Fruit fly (Drosophila melanogaster) whole organism, embryonic: Measurements from ENCODE around the gene sun.

Experiments used
- Bgb ChIP-seq: fragments of 200-800 bp; sonication (Bioruptor generic); IDR thresholded peaks from 2 replicates; pipeline ENCODE4 v1.3.6; 2022; ENCODE audit warnings: missing biosample characterization, missing genetic modification characterization; ENCODE audit not compliant: partially characterized antibody
- Blimp-1 ChIP-seq: fragments of 200-800 bp; sonication (Bioruptor generic); optimal IDR thresholded peaks from 3 replicates; lab custom pipeline; 2018; ENCODE audit warnings: missing biosample characterization, missing genetic modification characterization, mild to moderate bottlenecking, moderate library complexity, missing genetic modification reagents
- CG10147 ChIP-seq: fragments of 200-800 bp; sonication (Bioruptor generic); optimal IDR thresholded peaks from 2 replicates; lab custom pipeline; 2019; ENCODE audit warnings: missing biosample characterization, mild to moderate bottlenecking, missing genetic modification characterization, moderate library complexity
- CG10979 ChIP-seq: fragments of 200-800 bp; sonication (Bioruptor generic); optimal IDR thresholded peaks from 2 replicates; lab custom pipeline; 2018; ENCODE audit warnings: missing biosample characterization, mild to moderate bottlenecking, missing genetic modification characterization, moderate library complexity
- CG11085 ChIP-seq: fragments of 200-800 bp; sonication (Bioruptor generic); IDR thresholded peaks from 2 replicates; pipeline ENCODE4 v1.3.6; 2022; ENCODE audit warnings: missing biosample characterization, missing genetic modification characterization
- CG12659 ChIP-seq: fragments of 200-800 bp; sonication (Bioruptor generic); optimal IDR thresholded peaks from 3 replicates; lab custom pipeline; 2017; ENCODE audit warnings: mild to moderate bottlenecking, missing biosample characterization, missing genetic modification reagents, missing genetic modification characterization
- CG12744 ChIP-seq: fragments of 200-800 bp; sonication (Bioruptor generic); optimal IDR thresholded peaks from 2 replicates; lab custom pipeline; 2016; ENCODE audit warnings: missing biosample characterization, missing genetic modification characterization
- CG17328 ChIP-seq: fragments of 200-800 bp; sonication (Bioruptor generic); IDR thresholded peaks from 2 replicates; pipeline ENCODE4 v1.3.6; 2022; ENCODE audit warnings: missing biosample characterization, missing genetic modification characterization
- CG17612 ChIP-seq: fragments of 200-800 bp; sonication (Bioruptor generic); IDR thresholded peaks from 2 replicates; pipeline ENCODE4 v1.3.6; 2022; ENCODE audit warnings: missing biosample characterization, missing genetic modification characterization
- CG18262 ChIP-seq: fragments of 200-800 bp; optimal IDR thresholded peaks from 3 replicates; lab custom pipeline; 2019; ENCODE audit warnings: missing biosample characterization, mild to moderate bottlenecking, missing genetic modification characterization, moderate library complexity
- CG2875 ChIP-seq: fragments of 200-800 bp; sonication (Bioruptor generic); optimal IDR thresholded peaks from 2 replicates; lab custom pipeline; 2017; ENCODE audit warnings: missing biosample characterization, mild to moderate bottlenecking, missing genetic modification characterization, missing genetic modification reagents
- CG30020 ChIP-seq: fragments of 200-800 bp; optimal IDR thresholded peaks from 2 replicates; lab custom pipeline; 2019; ENCODE audit warnings: missing biosample characterization, mild to moderate bottlenecking, missing genetic modification characterization, moderate library complexity
- CG31388 ChIP-seq: fragments of 200-800 bp; sonication (Bioruptor generic); optimal IDR thresholded peaks from 2 replicates; lab custom pipeline; 2016; ENCODE audit warnings: missing biosample characterization, missing genetic modification characterization
- CG32767 ChIP-seq: fragments of 200-800 bp; sonication (Bioruptor generic); IDR thresholded peaks from 2 replicates; pipeline ENCODE4 v1.3.6; 2022; ENCODE audit warnings: missing biosample characterization, missing genetic modification characterization
- CG4730 ChIP-seq: fragments of 200-800 bp; sonication (Bioruptor generic); IDR thresholded peaks from 2 replicates; pipeline ENCODE4 v1.3.6; 2022; ENCODE audit warnings: missing biosample characterization, missing genetic modification characterization
- CHES-1-like ChIP-seq: fragments of 200-800 bp; sonication (Bioruptor generic); optimal IDR thresholded peaks from 2 replicates; lab custom pipeline; 2016; ENCODE audit warnings: missing biosample characterization, missing genetic modification characterization
- D19A ChIP-seq: fragments of 200-800 bp; optimal IDR thresholded peaks from 3 replicates; lab custom pipeline; 2019; ENCODE audit warnings: missing biosample characterization, mild to moderate bottlenecking, missing genetic modification characterization, moderate library complexity
- Deaf1 ChIP-seq: fragments of 200-800 bp; optimal IDR thresholded peaks from 3 replicates; lab custom pipeline; 2019; ENCODE audit warnings: missing biosample characterization, mild to moderate bottlenecking, missing genetic modification characterization, moderate library complexity
- Dfd ChIP-seq, 2 experiments: fragments of >200 bp; optimal IDR thresholded peaks; 2 replicates each; lab custom pipeline; 2017; ENCODE audit warnings: missing biosample characterization in 2 of 2, missing genetic modification characterization in 2 of 2
- Jarid2 ChIP-seq: fragments of 200-800 bp; sonication (Bioruptor generic); optimal IDR thresholded peaks from 3 replicates; lab custom pipeline; 2017; ENCODE audit warnings: mild to moderate bottlenecking, missing biosample characterization, missing genetic modification reagents, missing genetic modification characterization
- Med ChIP-seq: fragments of 200-800 bp; sonication (Bioruptor generic); peaks from one replicate; lab custom pipeline; 2016; ENCODE audit warnings: missing biosample characterization, missing genetic modification characterization, mild to moderate bottlenecking, inconsistent platforms, moderate library complexity
- Sox102F ChIP-seq: fragments of 200-800 bp; sonication (Bioruptor generic); optimal IDR thresholded peaks from 2 replicates; lab custom pipeline; 2018; ENCODE audit warnings: missing biosample characterization, mild to moderate bottlenecking, missing genetic modification characterization, moderate library complexity
- Stat92E ChIP-seq, 3 experiments: fragments of >200 bp in 2 of 3; fragments of 200-800 bp in 1 of 3; sonication (Bioruptor generic) in 1 of 3; optimal IDR thresholded peaks; 2 replicates each; lab custom pipeline; 2017 to 2019; ENCODE audit warnings: missing biosample characterization in 3 of 3, missing genetic modification characterization in 3 of 3, mild to moderate bottlenecking in 1 of 3, moderate library complexity in 1 of 3
- abd-A ChIP-seq: fragments of 200-800 bp; sonication (Bioruptor generic); optimal IDR thresholded peaks from 3 replicates; lab custom pipeline; 2019; ENCODE audit warnings: missing biosample characterization, mild to moderate bottlenecking, missing genetic modification characterization, moderate library complexity
- bab2 ChIP-seq: fragments of 200-800 bp; sonication (Bioruptor generic); optimal IDR thresholded peaks from 2 replicates; lab custom pipeline; 2016; ENCODE audit warnings: missing biosample characterization, missing genetic modification characterization
- cg ChIP-seq: fragments of 200-800 bp; sonication (Bioruptor generic); optimal IDR thresholded peaks from 3 replicates; lab custom pipeline; 2019; ENCODE audit warnings: missing biosample characterization, mild to moderate bottlenecking, missing genetic modification characterization, moderate library complexity
- crol ChIP-seq: fragments of 200-800 bp; sonication (Bioruptor generic); IDR thresholded peaks from 2 replicates; pipeline ENCODE4 v1.3.6; 2022; ENCODE audit warnings: missing biosample characterization, missing genetic modification characterization
- dati ChIP-seq: fragments of 200-800 bp; sonication (Bioruptor generic); IDR thresholded peaks from 2 replicates; pipeline ENCODE4 v1.3.6; 2022; ENCODE audit warnings: missing biosample characterization, missing genetic modification characterization
- dmrt11E ChIP-seq: fragments of 200-800 bp; sonication (Bioruptor generic); optimal IDR thresholded peaks from 3 replicates; lab custom pipeline; 2018; ENCODE audit warnings: missing biosample characterization, mild to moderate bottlenecking, missing genetic modification characterization, moderate library complexity
- fru ChIP-seq: fragments of >200 bp; optimal IDR thresholded peaks from 2 replicates; lab custom pipeline; 2017
- hkb ChIP-seq, 2 experiments: fragments of 200-800 bp in 1 of 2; fragments of >200 bp in 1 of 2; sonication (Bioruptor generic) in 1 of 2; IDR thresholded peaks in 1 of 2; optimal IDR thresholded peaks in 1 of 2; 2 replicates each; pipeline versions ENCODE4 v1.3.6 to Lab custom; 2017 to 2022; ENCODE audit warnings: missing biosample characterization in 1 of 2, missing genetic modification characterization in 1 of 2
- insv ChIP-seq, 2 experiments: fragments of 200-800 bp; sonication (Bioruptor generic); optimal IDR thresholded peaks; 3 replicates each; lab custom pipeline; 2016 to 2018; ENCODE audit warnings: missing biosample characterization in 2 of 2, missing genetic modification characterization in 2 of 2
- kay ChIP-seq: fragments of 200-800 bp; sonication (Bioruptor generic); optimal IDR thresholded peaks from 2 replicates; lab custom pipeline; 2016; ENCODE audit warnings: missing biosample characterization, missing genetic modification characterization
- lab ChIP-seq: fragments of 200-800 bp; sonication (Bioruptor generic); optimal IDR thresholded peaks from 3 replicates; lab custom pipeline; 2017; ENCODE audit warnings: missing biosample characterization, missing genetic modification characterization, mild to moderate bottlenecking, moderate library complexity, missing genetic modification reagents
- mam ChIP-seq: fragments of 200-800 bp; sonication (Bioruptor generic); optimal IDR thresholded peaks from 3 replicates; lab custom pipeline; 2016; ENCODE audit warnings: missing biosample characterization, missing genetic modification characterization
- pho ChIP-seq: fragments of 200-800 bp; sonication (Bioruptor generic); optimal IDR thresholded peaks from 2 replicates; lab custom pipeline; 2016; ENCODE audit warnings: missing biosample characterization, missing genetic modification characterization
- phol ChIP-seq: fragments of 200-800 bp; sonication (Bioruptor generic); optimal IDR thresholded peaks from 3 replicates; lab custom pipeline; 2018; ENCODE audit warnings: missing biosample characterization, mild to moderate bottlenecking, missing genetic modification characterization, moderate library complexity
- row ChIP-seq: fragments of 200-800 bp; sonication (Bioruptor generic); IDR thresholded peaks from 3 replicates; pipeline ENCODE4 v1.3.6; 2022; ENCODE audit warnings: missing biosample characterization, missing genetic modification characterization
- salm ChIP-seq: fragments of 200-800 bp; sonication (Bioruptor generic); optimal IDR thresholded peaks from 2 replicates; lab custom pipeline; 2018; ENCODE audit warnings: missing biosample characterization, mild to moderate bottlenecking, missing genetic modification characterization
- sd ChIP-seq: fragments of 200-800 bp; sonication (Bioruptor generic); optimal IDR thresholded peaks from 3 replicates; lab custom pipeline; 2018; ENCODE audit warnings: missing biosample characterization, mild to moderate bottlenecking, missing genetic modification characterization, moderate library complexity
- sens ChIP-seq: fragments of 200-800 bp; sonication (Bioruptor generic); peaks from one replicate; lab custom pipeline; 2016; ENCODE audit warnings: missing biosample characterization, missing genetic modification characterization
- sr ChIP-seq: fragments of 200-800 bp; sonication (Bioruptor generic); IDR thresholded peaks from 3 replicates; pipeline ENCODE4 v1.3.6; 2022; ENCODE audit warnings: missing biosample characterization, missing genetic modification characterization
- stwl ChIP-seq: fragments of 200-800 bp; sonication (Bioruptor generic); optimal IDR thresholded peaks from 3 replicates; lab custom pipeline; 2018; ENCODE audit warnings: missing biosample characterization, mild to moderate bottlenecking, missing genetic modification characterization, moderate library complexity
- sug ChIP-seq: fragments of 200-800 bp; optimal IDR thresholded peaks from 2 replicates; lab custom pipeline; 2019; ENCODE audit warnings: missing biosample characterization, mild to moderate bottlenecking, missing genetic modification characterization, moderate library complexity
- toy ChIP-seq: fragments of 200-800 bp; sonication (Bioruptor generic); IDR thresholded peaks from 2 replicates; pipeline ENCODE4 v1.3.6; 2022; ENCODE audit warnings: missing biosample characterization, missing genetic modification characterization
- trh ChIP-seq: fragments of 200-800 bp; sonication (Bioruptor generic); optimal IDR thresholded peaks from 2 replicates; lab custom pipeline; 2016; ENCODE audit warnings: missing biosample characterization, missing genetic modification characterization
- z ChIP-seq: fragments of 200-800 bp; sonication (Bioruptor generic); IDR thresholded peaks from 3 replicates; pipeline ENCODE4 v1.3.6; 2022; ENCODE audit warnings: missing biosample characterization, missing genetic modification characterization

The sun gene

DNA sequence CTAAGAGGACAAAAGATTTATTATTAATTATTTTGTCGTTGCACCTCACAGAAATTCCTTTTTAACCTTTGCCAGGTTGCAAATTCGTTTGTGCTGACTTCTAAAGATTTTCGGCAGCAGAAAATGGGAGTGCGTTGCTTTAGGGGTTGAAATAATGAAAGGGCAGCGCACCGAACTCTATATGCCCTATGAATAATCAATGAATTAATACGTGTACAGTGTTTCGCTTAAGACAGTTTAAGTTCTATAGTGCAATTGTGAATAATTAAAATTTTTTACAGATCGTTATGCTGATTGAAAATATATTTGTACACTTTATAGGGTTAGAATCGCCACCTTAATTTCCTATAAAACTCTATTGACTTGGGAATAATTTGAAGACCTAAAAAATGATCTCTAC is 32.9 kb downstream of the sun start:
- TF ChIP-seq row (peak; percentile 35; the same call in 1 of the 3 replicates), Bgb (GFP tag; lab: Robert Waterston, UW) (no peak), fru (lab: Kevin White, UChicago) (no peak), phol (tag; lab: Kevin White, UChicago) (no peak), D19A (tag; lab: Kevin White, UChicago) (peak; percentile 98), Dfd (GFP tag; optimal IDR thresholded peaks at IDR 0.05; lab: Kevin White, UChicago) (no peak), Deaf1 (tag; lab: Kevin White, UChicago) (no peak), pho (GFP tag; lab: Kevin White, UChicago) (no peak), CG18262 (tag; lab: Kevin White, UChicago) (peak; percentile 13), Jarid2 (GFP tag; lab: Kevin White, UChicago) (no peak), CG12659 (GFP tag; lab: Kevin White, UChicago) (no peak), sr (no peak), CG32767 (GFP tag; lab: Robert Waterston, UW) (no peak), Sox102F (GFP tag; lab: Kevin White, UChicago) (no peak), sug (tag; lab: Kevin White, UChicago) (no peak), Med (GFP tag; lab: Kevin White, UChicago) (peak; percentile 58), bab2 (GFP tag; lab: Kevin White, UChicago) (no peak), CG31388 (no peak), lab (GFP tag; lab: Kevin White, UChicago) (no peak), abd-A (no peak), CHES-1-like (GFP tag; lab: Kevin White, UChicago) (no peak), crol (GFP tag; lab: Robert Waterston, UW) (no peak), sens (GFP tag; lab: Kevin White, UChicago) (peak; percentile 53), z (GFP tag; lab: Robert Waterston, UW) (no peak), CG30020 (no peak), CG11085 (GFP tag; lab: Robert Waterston, UW) (no peak)

DNA sequence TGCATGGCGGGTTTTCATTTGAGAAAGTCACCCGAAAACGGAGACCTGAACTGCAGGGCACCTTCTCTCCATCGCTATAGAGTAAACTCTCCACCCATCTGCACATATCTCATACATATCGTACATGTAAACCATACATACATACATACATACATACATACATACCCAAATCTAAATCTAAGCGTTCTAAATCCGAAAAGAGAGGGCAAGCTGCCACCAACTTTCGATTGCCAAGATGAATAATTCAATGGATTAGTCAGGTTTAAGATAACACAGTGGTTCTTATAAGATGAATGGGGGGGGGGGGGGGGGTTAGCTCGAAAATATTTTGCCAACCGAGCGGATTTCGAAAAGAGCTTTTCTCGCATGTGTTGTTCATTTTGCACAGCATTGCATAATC is 34.6 kb downstream of the sun start:
- no peak for TF ChIP-seq hkb (optimal IDR thresholded peaks at IDR 0.05; lab: Kevin White, UChicago)
- TF ChIP-seq hkb (GFP tag; IDR thresholded peaks at IDR 0.05; lab: Robert Waterston, UW) = no peak
- TF ChIP-seq CG17328 (GFP tag; lab: Robert Waterston, UW) = no peak
- TF ChIP-seq dati (GFP tag; lab: Robert Waterston, UW) = no peak
- TF ChIP-seq CG10147 (GFP tag; lab: Kevin White, UChicago) = no peak
- no peak for TF ChIP-seq CG4730 (GFP tag; lab: Robert Waterston, UW)
- TF ChIP-seq CG12744 = no peak
- no peak for TF ChIP-seq dmrt11E (tag; lab: Kevin White, UChicago)
- no peak for TF ChIP-seq trh
- no peak for TF ChIP-seq mam (GFP tag; lab: Kevin White, UChicago)
- TF ChIP-seq salm = no peak
- no peak for TF ChIP-seq row
- TF ChIP-seq Stat92E (GFP tag; optimal IDR thresholded peaks at IDR 0.05; lab: Kevin White, UChicago) = no peak
- peak; percentile 73 for TF ChIP-seq Blimp-1 (GFP tag; lab: Kevin White, UChicago)
- TF ChIP-seq cg (GFP tag; lab: Kevin White, UChicago) = peak; percentile 58
- no peak for TF ChIP-seq toy (GFP tag; lab: Robert Waterston, UW)
- no peak for TF ChIP-seq insv (GFP tag; optimal IDR thresholded peaks at IDR 0.05; lab: Kevin White, UChicago)
- TF ChIP-seq CG17612 (GFP tag; lab: Robert Waterston, UW) = no peak
- TF ChIP-seq kay (GFP tag; lab: Kevin White, UChicago) = no peak
- TF ChIP-seq sd (tag; lab: Kevin White, UChicago) = peak; percentile 21
- no peak for TF ChIP-seq CG10979 (tag; lab: Kevin White, UChicago)
- no peak for TF ChIP-seq stwl
- TF ChIP-seq CG2875 (GFP tag; lab: Kevin White, UChicago) = no peak
